Fruit fly (Drosophila melanogaster) whole organism, embryonic: ENCODE data around the gene CG34057.

Experiments used
- Asciz ChIP-seq: fragments of 200-800 bp; sonication (Bioruptor generic); optimal IDR thresholded peaks from 2 replicates; lab custom pipeline; 2017; ENCODE audit warnings: missing biosample characterization, mild to moderate bottlenecking, missing genetic modification characterization, missing genetic modification reagents
- CG10543 ChIP-seq: fragments of 200-800 bp; sonication (Bioruptor generic); optimal IDR thresholded peaks from 3 replicates; lab custom pipeline; 2017; ENCODE audit warnings: missing biosample characterization, mild to moderate bottlenecking, missing genetic modification characterization, moderate library complexity
- CG12769 ChIP-seq: fragments of 200-800 bp; sonication (Bioruptor generic); optimal IDR thresholded peaks from 2 replicates; lab custom pipeline; 2019; ENCODE audit warnings: missing biosample characterization, mild to moderate bottlenecking, missing genetic modification characterization, moderate library complexity
- CG13296 ChIP-seq: fragments of 200-800 bp; sonication (Bioruptor generic); optimal IDR thresholded peaks from 3 replicates; lab custom pipeline; 2018; ENCODE audit warnings: missing biosample characterization, mild to moderate bottlenecking, missing genetic modification characterization
- CG16779 ChIP-seq: fragments of 200-800 bp; sonication (Bioruptor generic); IDR thresholded peaks from 2 replicates; pipeline ENCODE4 v1.3.6; 2022; ENCODE audit warnings: missing biosample characterization, missing genetic modification characterization
- CG17912 ChIP-seq: fragments of 200-800 bp; sonication (Bioruptor generic); optimal IDR thresholded peaks from 2 replicates; lab custom pipeline; 2018; ENCODE audit warnings: missing biosample characterization, mild to moderate bottlenecking, missing genetic modification characterization
- CG18599 ChIP-seq: fragments of 200-800 bp; sonication (Bioruptor generic); optimal IDR thresholded peaks from 3 replicates; lab custom pipeline; 2017; ENCODE audit warnings: missing biosample characterization, missing genetic modification characterization, mild to moderate bottlenecking, moderate library complexity, missing genetic modification reagents
- CG3163 ChIP-seq: fragments of 200-800 bp; sonication (Bioruptor generic); optimal IDR thresholded peaks from 3 replicates; lab custom pipeline; 2016; ENCODE audit warnings: missing biosample characterization, missing genetic modification characterization
- CG34376 ChIP-seq: fragments of 200-800 bp; sonication (Bioruptor generic); optimal IDR thresholded peaks from 2 replicates; lab custom pipeline; 2018; ENCODE audit warnings: missing biosample characterization, mild to moderate bottlenecking, missing genetic modification characterization
- CG34422 ChIP-seq: fragments of 200-800 bp; sonication (Bioruptor generic); IDR thresholded peaks from 3 replicates; pipeline ENCODE4 v1.3.6; 2022; ENCODE audit warnings: missing biosample characterization, missing genetic modification characterization
- CG4424 ChIP-seq: fragments of 200-800 bp; sonication (Bioruptor generic); optimal IDR thresholded peaks from 3 replicates; lab custom pipeline; 2016; ENCODE audit warnings: missing biosample characterization, missing genetic modification characterization
- CG4730 ChIP-seq: fragments of 200-800 bp; sonication (Bioruptor generic); IDR thresholded peaks from 2 replicates; pipeline ENCODE4 v1.3.6; 2022; ENCODE audit warnings: missing biosample characterization, missing genetic modification characterization
- CG7271 ChIP-seq: fragments of 200-800 bp; sonication (Bioruptor generic); optimal IDR thresholded peaks from 2 replicates; lab custom pipeline; 2018; ENCODE audit warnings: missing biosample characterization, mild to moderate bottlenecking, missing genetic modification characterization, moderate library complexity
- CG8290 ChIP-seq, 3 experiments: fragments of 200-800 bp; sonication (Bioruptor generic); optimal IDR thresholded peaks; 2 replicates each; lab custom pipeline; 2016 to 2019; ENCODE audit warnings: missing biosample characterization in 3 of 3, missing genetic modification characterization in 3 of 3, mild to moderate bottlenecking in 2 of 3, moderate library complexity in 1 of 3
- CG8765 ChIP-seq: fragments of 200-800 bp; sonication (Bioruptor generic); IDR thresholded peaks from 2 replicates; pipeline ENCODE4 v1.3.6; 2022; ENCODE audit warnings: missing biosample characterization, missing genetic modification characterization
- CTCF ChIP-seq: fragments of 200-800 bp; sonication (Bioruptor generic); optimal IDR thresholded peaks from 2 replicates; lab custom pipeline; 2017; ENCODE audit warnings: missing biosample characterization, mild to moderate bottlenecking, missing genetic modification characterization, moderate library complexity
- D ChIP-seq, 2 experiments: fragments of 200-800 bp in 1 of 2; fragments of >200 bp in 1 of 2; sonication (Bioruptor generic) in 1 of 2; optimal IDR thresholded peaks; 2 replicates in 1 of 2; 3 replicates in 1 of 2; lab custom pipeline; 2017; ENCODE audit warnings: mild to moderate bottlenecking in 1 of 2, missing biosample characterization in 1 of 2, missing genetic modification characterization in 1 of 2, missing genetic modification reagents in 1 of 2
- Deaf1 ChIP-seq: fragments of 200-800 bp; optimal IDR thresholded peaks from 3 replicates; lab custom pipeline; 2019; ENCODE audit warnings: missing biosample characterization, mild to moderate bottlenecking, missing genetic modification characterization, moderate library complexity
- Ets65A ChIP-seq: fragments of 200-800 bp; sonication (Bioruptor generic); peaks from one replicate; lab custom pipeline; 2016; ENCODE audit warnings: missing biosample characterization, missing genetic modification characterization
- GATAe ChIP-seq: fragments of 200-800 bp; sonication (Bioruptor generic); conservative IDR thresholded peaks from 2 replicates; pipeline ENCODE4 v1.3.6; 2022; ENCODE audit warnings: missing biosample characterization, missing genetic modification characterization
- HLH3B ChIP-seq: fragments of 200-800 bp; sonication (Bioruptor generic); IDR thresholded peaks from 2 replicates; pipeline ENCODE4 v1.3.6; 2022; ENCODE audit warnings: missing biosample characterization, missing genetic modification characterization
- Hey ChIP-seq: fragments of 200-800 bp; sonication (Bioruptor generic); optimal IDR thresholded peaks from 3 replicates; lab custom pipeline; 2018; ENCODE audit warnings: missing biosample characterization, mild to moderate bottlenecking, missing genetic modification characterization
- HmgZ ChIP-seq: fragments of 200-800 bp; sonication (Bioruptor generic); optimal IDR thresholded peaks from 2 replicates; lab custom pipeline; 2018; ENCODE audit warnings: missing biosample characterization, mild to moderate bottlenecking, missing genetic modification characterization
- Med ChIP-seq: fragments of 200-800 bp; sonication (Bioruptor generic); peaks from one replicate; lab custom pipeline; 2016; ENCODE audit warnings: missing biosample characterization, missing genetic modification characterization, mild to moderate bottlenecking, inconsistent platforms, moderate library complexity
- Side ChIP-seq: fragments of 200-800 bp; sonication (Bioruptor generic); optimal IDR thresholded peaks from 2 replicates; lab custom pipeline; 2016; ENCODE audit warnings: missing biosample characterization, missing genetic modification characterization
- chinmo ChIP-seq: fragments of 200-800 bp; sonication (Bioruptor generic); IDR thresholded peaks from 4 replicates; pipeline ENCODE4 v1.3.6; 2022; ENCODE audit warnings: missing biosample characterization, missing genetic modification characterization; ENCODE audit not compliant: partially characterized antibody
- chm ChIP-seq: fragments of 200-800 bp; sonication (Bioruptor generic); IDR thresholded peaks from 2 replicates; pipeline ENCODE4 v1.3.6; 2022; ENCODE audit warnings: missing biosample characterization, missing genetic modification characterization
- crol ChIP-seq: fragments of 200-800 bp; sonication (Bioruptor generic); IDR thresholded peaks from 2 replicates; pipeline ENCODE4 v1.3.6; 2022; ENCODE audit warnings: missing biosample characterization, missing genetic modification characterization
- exex ChIP-seq: fragments of 200-800 bp; sonication (Bioruptor generic); optimal IDR thresholded peaks from 4 replicates; lab custom pipeline; 2018; ENCODE audit warnings: missing biosample characterization, mild to moderate bottlenecking, missing genetic modification characterization, moderate library complexity
- gcm ChIP-seq: fragments of 200-800 bp; sonication (Bioruptor generic); optimal IDR thresholded peaks from 2 replicates; lab custom pipeline; 2019; ENCODE audit warnings: missing biosample characterization, mild to moderate bottlenecking, missing genetic modification characterization, moderate library complexity
- grn ChIP-seq: fragments of 200-800 bp; sonication (Bioruptor generic); optimal IDR thresholded peaks from 3 replicates; lab custom pipeline; 2017; ENCODE audit warnings: missing biosample characterization, missing genetic modification characterization
- jing ChIP-seq: fragments of 200-800 bp; sonication (Bioruptor generic); optimal IDR thresholded peaks from 2 replicates; lab custom pipeline; 2018; ENCODE audit warnings: missing biosample characterization, mild to moderate bottlenecking, missing genetic modification characterization
- kni ChIP-seq: fragments of 200-800 bp; sonication (Bioruptor generic); optimal IDR thresholded peaks from 3 replicates; lab custom pipeline; 2017; ENCODE audit warnings: mild to moderate bottlenecking, missing biosample characterization, missing genetic modification reagents, missing genetic modification characterization
- lab ChIP-seq: fragments of 200-800 bp; sonication (Bioruptor generic); optimal IDR thresholded peaks from 3 replicates; lab custom pipeline; 2017; ENCODE audit warnings: missing biosample characterization, missing genetic modification characterization, mild to moderate bottlenecking, moderate library complexity, missing genetic modification reagents
- maf-S ChIP-seq: fragments of 200-800 bp; sonication (Bioruptor generic); optimal IDR thresholded peaks from 2 replicates; lab custom pipeline; 2016; ENCODE audit warnings: missing biosample characterization, missing genetic modification characterization
- mirr ChIP-seq: fragments of 200-800 bp; sonication (Bioruptor generic); optimal IDR thresholded peaks from 3 replicates; lab custom pipeline; 2018; ENCODE audit warnings: missing biosample characterization, mild to moderate bottlenecking, missing genetic modification characterization
- nom ChIP-seq: fragments of 200-800 bp; sonication (Bioruptor generic); optimal IDR thresholded peaks from 2 replicates; lab custom pipeline; 2017; ENCODE audit warnings: missing biosample characterization, missing genetic modification characterization, mild to moderate bottlenecking, moderate library complexity, missing genetic modification reagents
- pita ChIP-seq: fragments of 200-800 bp; sonication (Bioruptor generic); optimal IDR thresholded peaks from 2 replicates; lab custom pipeline; 2017; ENCODE audit warnings: missing biosample characterization, mild to moderate bottlenecking, missing genetic modification characterization
- prd ChIP-seq, 3 experiments: fragments of >200 bp in 2 of 3; fragments of 200-800 bp in 1 of 3; sonication (Bioruptor generic) in 1 of 3; optimal IDR thresholded peaks in 2 of 3; IDR thresholded peaks in 1 of 3; 2 replicates in 2 of 3; 3 replicates in 1 of 3; pipeline versions ENCODE4 v1.3.6 to Lab custom; 2017 to 2022; ENCODE audit warnings: missing biosample characterization in 1 of 3, missing genetic modification characterization in 1 of 3
- ranshi ChIP-seq: fragments of 200-800 bp; sonication (Bioruptor generic); IDR thresholded peaks from 2 replicates; pipeline ENCODE4 v1.3.6; 2022; ENCODE audit warnings: missing biosample characterization, missing genetic modification characterization
- sens ChIP-seq: fragments of 200-800 bp; sonication (Bioruptor generic); peaks from one replicate; lab custom pipeline; 2016; ENCODE audit warnings: missing biosample characterization, missing genetic modification characterization
- stc ChIP-seq: fragments of 200-800 bp; sonication (Bioruptor generic); IDR thresholded peaks from 2 replicates; pipeline ENCODE4 v1.3.6; 2022; ENCODE audit warnings: missing biosample characterization, missing genetic modification characterization
- sug ChIP-seq: fragments of 200-800 bp; optimal IDR thresholded peaks from 2 replicates; lab custom pipeline; 2019; ENCODE audit warnings: missing biosample characterization, mild to moderate bottlenecking, missing genetic modification characterization, moderate library complexity
- vnd ChIP-seq: fragments of 200-800 bp; sonication (Bioruptor generic); IDR thresholded peaks from 3 replicates; pipeline ENCODE4 v1.3.6; 2022; ENCODE audit warnings: missing biosample characterization, missing genetic modification characterization; ENCODE audit not compliant: partially characterized antibody
- wek ChIP-seq: fragments of 200-800 bp; sonication (Bioruptor generic); optimal IDR thresholded peaks from 3 replicates; lab custom pipeline; 2018; ENCODE audit warnings: missing biosample characterization, mild to moderate bottlenecking, missing genetic modification characterization, moderate library complexity
- z ChIP-seq: fragments of 200-800 bp; sonication (Bioruptor generic); IDR thresholded peaks from 3 replicates; pipeline ENCODE4 v1.3.6; 2022; ENCODE audit warnings: missing biosample characterization, missing genetic modification characterization
- zen2 ChIP-seq: fragments of 200-800 bp; sonication (Bioruptor generic); IDR thresholded peaks from 3 replicates; pipeline ENCODE4 v1.3.6; 2022; ENCODE audit warnings: missing biosample characterization, missing genetic modification characterization; ENCODE audit not compliant: partially characterized antibody

The CG34057 gene

dm6 chr3L:876087-876486 is 21.1 kb upstream of the CG34057 start:
- TF ChIP-seq wek (GFP tag; lab: Kevin White, UChicago) (peak; percentile 69), Med (GFP tag; lab: Kevin White, UChicago) (peak; percentile 49), lab (GFP tag; lab: Kevin White, UChicago) (peak; percentile 44), CG34422 (GFP tag; lab: Robert Waterston, UW) (0 out of 3 replicates have a peak, but pooled peaks have one; percentile 15), jing (no peak), HLH3B (peak; percentile 5; the same call in 1 of the 2 replicates), Side (no peak), sens (GFP tag; lab: Kevin White, UChicago) (peak; percentile 56), Ets65A (GFP tag; lab: Kevin White, UChicago) (peak; percentile 88), ranshi (peak; percentile 27; the same call in 1 of the 2 replicates), CG4424 (GFP tag; lab: Kevin White, UChicago) (no peak), z (0 out of 3 replicates have a peak, but pooled peaks have one; percentile 48)

dm6 chr3L:876656-877055 is 20.5 kb upstream of the CG34057 start:
- TF ChIP-seq CG34376: peak; percentile 85
- no peak for TF ChIP-seq CG13296 (GFP tag; lab: Kevin White, UChicago)
- TF ChIP-seq grn (GFP tag; lab: Kevin White, UChicago): peak; percentile 13
- peak; percentile 14 for TF ChIP-seq CG17912 (GFP tag; lab: Kevin White, UChicago)
- 0 out of 2 replicates have a peak, but pooled peaks have one; percentile 18 for TF ChIP-seq stc (GFP tag; lab: Robert Waterston, UW)
- peak; percentile 46; the same call in 1 of the 2 replicates for TF ChIP-seq GATAe (GFP tag; lab: Robert Waterston, UW)
- TF ChIP-seq CG18599 (GFP tag; lab: Kevin White, UChicago): peak; percentile 25
- peak; percentile 16 for TF ChIP-seq CG10543 (GFP tag; lab: Kevin White, UChicago)
- no peak for TF ChIP-seq CG7271 (tag; lab: Kevin White, UChicago)
- TF ChIP-seq lab (GFP tag; lab: Kevin White, UChicago): peak; percentile 62
- TF ChIP-seq Asciz: peak; percentile 8
- TF ChIP-seq chinmo: 0 out of 4 replicates have a peak, but pooled peaks have one; percentile 5
- peak; percentile 4 for TF ChIP-seq Hey (tag; lab: Kevin White, UChicago)
- 0 out of 2 replicates have a peak, but pooled peaks have one; percentile 15 for TF ChIP-seq CG16779 (GFP tag; lab: Robert Waterston, UW)
- peak; percentile 84 for TF ChIP-seq sug (tag; lab: Kevin White, UChicago)
- peak; percentile 93 for TF ChIP-seq exex (tag; lab: Kevin White, UChicago)
- TF ChIP-seq Deaf1: no peak
- peak; percentile 7 for TF ChIP-seq HmgZ (tag; lab: Kevin White, UChicago)
- TF ChIP-seq mirr (GFP tag; lab: Kevin White, UChicago): peak; percentile 83
- TF ChIP-seq vnd (GFP tag; lab: Robert Waterston, UW): peak; percentile 55; the same call in 2 of the 3 replicates
- no peak for TF ChIP-seq CG12769
- TF ChIP-seq, all 482 proteins: peak for 17

- TF ChIP-seq crol (GFP tag; lab: Robert Waterston, UW) (peak; percentile 58), CG4730 (GFP tag; lab: Robert Waterston, UW) (no peak), pita (GFP tag; lab: Kevin White, UChicago) (no peak), chm (GFP tag; lab: Robert Waterston, UW) (0 out of 2 replicates have a peak, but pooled peaks have one; percentile 18), maf-S (GFP tag; lab: Kevin White, UChicago) (no peak), chinmo (peak; percentile 73; the same call in 3 of the 4 replicates), kni (GFP tag; lab: Kevin White, UChicago) (no peak), gcm (GFP tag; lab: Kevin White, UChicago) (no peak), zen2 (0 out of 3 replicates have a peak, but pooled peaks have one; percentile 16), CTCF (peak; percentile 15), CG8765 (GFP tag; lab: Robert Waterston, UW) (no peak), CG3163 (GFP tag; lab: Kevin White, UChicago) (peak; percentile 50), D (optimal IDR thresholded peaks at IDR 0.05; lab: Kevin White, UChicago) (no peak), D (GFP tag; optimal IDR thresholded peaks at IDR 0.05; lab: Kevin White, UChicago) (no peak), CG8290 (GFP tag; optimal IDR thresholded peaks at IDR 0.05; lab: Kevin White, UChicago) (no peak), CG8290 (tag; optimal IDR thresholded peaks at IDR 0.05; lab: Kevin White, UChicago) (peak in 1 of 2 experiments; percentile 37), nom (peak; percentile 29), prd (optimal IDR thresholded peaks at IDR 0.05; lab: Kevin White, UChicago) (no peak), prd (GFP tag; IDR thresholded peaks at IDR 0.05; lab: Robert Waterston, UW) (no peak)
Observed at dm6 chr3L:880851-881250, 16.3 kb upstream of the CG34057 start.
